Fruit fly (Drosophila melanogaster): ENCODE data around the gene CG15764.

DNA sequence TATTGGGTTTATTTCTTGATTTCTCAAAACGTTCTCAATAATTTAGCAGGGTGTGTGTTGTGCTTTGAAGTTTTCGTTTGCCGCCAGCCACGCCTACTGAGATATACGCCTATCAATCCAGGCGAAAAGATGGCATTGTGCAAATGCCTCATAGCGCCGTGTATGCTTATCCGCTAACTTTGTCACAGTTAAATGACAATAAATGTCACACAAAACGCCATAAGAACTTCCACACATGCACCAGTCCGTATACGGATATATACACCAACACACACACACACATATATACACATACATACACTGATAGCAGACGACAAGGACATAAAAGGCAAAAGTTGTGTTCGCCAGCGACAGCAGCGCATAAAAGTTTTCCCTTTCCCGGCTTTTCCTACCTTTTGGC is 3.8 kb upstream of the CG15764 start, which contains the start of gene CG43137:
- no peak for TF ChIP-seq CG34367 (tag; optimal IDR thresholded peaks at IDR 0.05)
- no peak for TF ChIP-seq rn (GFP tag; IDR thresholded peaks at IDR 0.05)
- no peak for TF ChIP-seq Snoo (tag; optimal IDR thresholded peaks at IDR 0.05)
- no peak for TF ChIP-seq CG12605 (GFP tag; IDR thresholded peaks at IDR 0.05)
- TF ChIP-seq CG17806 (tag; optimal IDR thresholded peaks at IDR 0.05): no peak
- no peak for TF ChIP-seq D1 (tag; optimal IDR thresholded peaks at IDR 0.05)
- TF ChIP-seq CG4496 (GFP tag; IDR thresholded peaks at IDR 0.05): no peak
- TF ChIP-seq CG15710 (tag; optimal IDR thresholded peaks at IDR 0.05): no peak
- no peak for TF ChIP-seq CG13204 (GFP tag; optimal IDR thresholded peaks at IDR 0.05)
- TF ChIP-seq CG8159 (tag; optimal IDR thresholded peaks at IDR 0.05): no peak
- TF ChIP-seq CG32121 (GFP tag; IDR thresholded peaks at IDR 0.05): no peak
- no peak for TF ChIP-seq EcR (GFP tag; optimal IDR thresholded peaks at IDR 0.05)
- no peak for TF ChIP-seq Ets98B (GFP tag; IDR thresholded peaks at IDR 0.05)
- TF ChIP-seq CG8301 (tag; optimal IDR thresholded peaks at IDR 0.05): no peak
